Worm (Caenorhabditis elegans): ENCODE measurements around the gene let-756.

let-756 gene

DNA sequence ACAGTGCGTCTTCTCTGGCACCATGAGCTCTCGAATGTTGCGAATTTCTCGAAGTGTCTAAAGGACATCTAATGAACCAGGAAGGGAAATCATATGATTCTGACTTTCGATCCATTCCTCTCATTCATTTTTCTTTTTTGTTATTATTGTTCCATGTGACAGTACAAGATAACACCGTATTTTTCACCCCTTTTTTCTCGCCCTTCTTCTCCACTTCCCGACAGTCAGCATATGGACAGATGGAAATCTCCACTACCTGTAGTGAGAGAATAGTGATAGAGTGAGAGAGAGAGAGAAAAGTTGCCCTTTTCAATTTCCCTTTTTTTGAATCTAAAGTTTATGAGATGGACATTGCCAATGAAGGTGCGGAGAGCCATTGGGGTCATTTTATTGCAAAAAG is 46.1 kb upstream of the let-756 start:
- no peak for TF ChIP-seq unc-39 (tag; optimal IDR thresholded peaks at IDR 0.05)
- no peak for TF ChIP-seq mab-5 (tag; optimal IDR thresholded peaks at IDR 0.05)
- TF ChIP-seq ces-1 (GFP tag; optimal IDR thresholded peaks at IDR 0.05): no peak
- TF ChIP-seq lin-32 (GFP tag; optimal IDR thresholded peaks at IDR 0.05): no peak

DNA sequence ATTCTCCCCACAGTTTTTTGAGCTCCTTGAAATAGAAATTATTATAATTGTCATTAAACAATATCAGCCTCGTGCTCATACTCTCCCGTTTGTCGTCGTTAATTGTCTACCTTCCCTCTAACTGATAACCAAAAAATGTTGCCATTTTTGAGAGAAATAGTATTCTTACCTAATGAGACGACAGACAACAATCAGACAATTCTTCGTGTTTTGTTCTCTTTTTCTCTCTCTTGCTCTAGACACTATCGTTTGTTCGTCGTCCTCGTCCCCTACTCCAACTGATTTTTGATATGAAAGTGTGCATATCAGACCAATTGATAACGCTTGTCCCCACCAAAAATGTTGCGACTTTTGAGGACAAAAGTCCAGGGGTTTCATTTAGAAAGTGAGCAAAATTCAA is 45.4 kb upstream of the let-756 start:
- TF ChIP-seq mab-5 (tag; optimal IDR thresholded peaks at IDR 0.05) (no peak), bed-3 (GFP tag; optimal IDR thresholded peaks at IDR 0.05) (no peak), unc-62 (GFP tag; optimal IDR thresholded peaks at IDR 0.05) (no peak), cnd-1 (tag; optimal IDR thresholded peaks at IDR 0.05) (no peak), elt-1 (tag; optimal IDR thresholded peaks at IDR 0.05; ENCODE audit: borderline replicate concordance, insufficient read depth) (no peak), ces-1 (GFP tag; optimal IDR thresholded peaks at IDR 0.05) (no peak), lsy-2 (tag; optimal IDR thresholded peaks at IDR 0.05) (no peak), snpc-4 (tag; optimal IDR thresholded peaks at IDR 0.05) (no peak), M03D4.4 (tag; optimal IDR thresholded peaks at IDR 0.05) (no peak), lin-13 (tag; optimal IDR thresholded peaks at IDR 0.05) (no peak), flh-1 (GFP tag; optimal IDR thresholded peaks at IDR 0.05) (no peak)

DNA sequence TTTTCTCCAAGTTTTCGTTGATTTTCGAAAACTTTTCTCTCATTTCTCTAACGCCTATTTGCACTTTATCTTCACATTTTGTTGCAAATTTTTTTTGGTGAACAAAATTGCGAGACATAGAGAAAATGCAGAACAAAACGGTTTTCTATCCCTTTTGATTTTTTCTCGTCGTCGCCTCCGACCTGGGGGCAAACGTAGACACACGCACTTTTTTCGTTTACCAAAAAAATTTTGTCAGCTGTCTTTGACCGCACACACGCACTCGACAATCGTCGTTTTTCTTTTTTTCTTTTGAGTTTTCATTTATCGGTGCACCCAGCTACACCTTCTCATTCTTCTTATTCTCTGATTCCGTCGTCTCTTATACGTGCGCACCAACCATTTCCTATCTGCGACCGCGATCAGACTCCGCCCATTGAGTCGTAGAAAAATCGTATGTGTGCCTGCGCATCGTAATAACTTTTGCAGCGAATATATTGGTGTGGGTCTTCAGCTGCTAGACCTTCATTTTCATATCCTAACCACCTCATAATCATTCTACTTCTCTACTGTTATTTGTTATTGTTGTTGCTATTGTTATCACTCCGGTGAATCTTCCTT is 44.5 kb upstream of the let-756 start:
- TF ChIP-seq elt-3 (tag; optimal IDR thresholded peaks at IDR 0.05) (no peak), elt-1 (tag; optimal IDR thresholded peaks at IDR 0.05; ENCODE audit: borderline replicate concordance, insufficient read depth) (peak; percentile 30)

DNA sequence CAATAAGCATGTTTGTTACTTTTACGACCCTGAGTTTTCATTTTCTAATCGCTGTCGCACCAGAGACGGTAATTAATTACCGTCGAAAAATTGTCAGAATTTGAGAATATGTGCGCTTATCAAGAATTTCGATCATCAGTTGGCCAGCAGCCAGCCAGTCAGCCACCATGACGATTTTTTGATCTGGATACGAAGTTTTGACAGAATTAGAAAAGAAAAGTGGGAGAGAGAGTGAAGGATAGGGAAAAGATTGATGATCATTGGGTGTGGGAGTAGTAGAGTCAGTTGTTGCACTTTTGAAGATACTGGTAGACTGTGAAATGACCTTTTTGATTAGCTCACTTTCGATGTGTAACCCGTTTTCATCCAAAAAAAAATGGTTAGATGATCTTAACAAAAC is 42.5 kb upstream of the let-756 start:
- no peak for TF ChIP-seq tbx-8 (GFP tag; optimal IDR thresholded peaks at IDR 0.05)
- no peak for TF ChIP-seq mep-1 (tag; optimal IDR thresholded peaks at IDR 0.05)
- TF ChIP-seq unc-62 (GFP tag; optimal IDR thresholded peaks at IDR 0.05): peak; percentile 24
- no peak for TF ChIP-seq nhr-12 (tag; optimal IDR thresholded peaks at IDR 0.05)
- TF ChIP-seq ceh-43 (GFP tag; optimal IDR thresholded peaks at IDR 0.05): no peak
- peak; percentile 41 for TF ChIP-seq hlh-1 (tag; optimal IDR thresholded peaks at IDR 0.05)
- no peak for TF ChIP-seq mab-5 (tag; optimal IDR thresholded peaks at IDR 0.05)
- no peak for TF ChIP-seq cnd-1 (tag; optimal IDR thresholded peaks at IDR 0.05)
- TF ChIP-seq elt-3 (tag; optimal IDR thresholded peaks at IDR 0.05): no peak
- TF ChIP-seq ceh-83 (GFP tag; optimal IDR thresholded peaks at IDR 0.05): no peak
- no peak for TF ChIP-seq unc-39 (tag; optimal IDR thresholded peaks at IDR 0.05)
- no peak for TF ChIP-seq elt-1 (tag; optimal IDR thresholded peaks at IDR 0.05; ENCODE audit: borderline replicate concordance, insufficient read depth)
- TF ChIP-seq ham-2 (GFP tag; optimal IDR thresholded peaks at IDR 0.05): no peak

DNA sequence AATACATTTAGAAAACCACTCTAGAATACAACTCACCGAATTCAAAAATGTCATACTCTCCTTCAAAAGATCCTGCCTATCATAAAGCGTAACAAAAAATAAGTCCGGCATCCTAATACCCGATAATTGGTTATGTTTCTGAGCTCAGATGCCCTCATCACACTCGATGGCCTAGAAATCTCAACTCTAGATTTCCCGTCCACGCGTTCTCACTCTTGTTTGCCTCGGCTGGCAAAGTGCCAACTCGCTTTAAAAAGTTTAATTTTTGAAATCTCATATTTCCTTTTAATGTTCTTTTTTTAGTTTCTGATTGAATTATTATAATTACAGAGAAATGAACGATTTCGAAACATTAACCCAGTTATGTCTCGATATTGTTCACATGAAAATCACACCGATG is 39.2 kb upstream of the let-756 start, which contains the start of the genes C56G2.15 and thoc-2:
Gene C56G2.15 (minus strand): TSS at position 188 of the 400 bp plus-strand sequence.
Gene thoc-2 (plus strand): TSS at position 331 of the 400 bp plus-strand sequence.
- no peak for TF ChIP-seq sptf-1 (tag; optimal IDR thresholded peaks at IDR 0.05)
- no peak for TF ChIP-seq drap-1 (GFP tag; optimal IDR thresholded peaks at IDR 0.05)
- TF ChIP-seq ceh-43 (GFP tag; optimal IDR thresholded peaks at IDR 0.05): no peak
- TF ChIP-seq ceh-83 (GFP tag; optimal IDR thresholded peaks at IDR 0.05): no peak
- TF ChIP-seq ham-2 (GFP tag; optimal IDR thresholded peaks at IDR 0.05): no peak
- TF ChIP-seq elt-1 (tag; optimal IDR thresholded peaks at IDR 0.05; ENCODE audit: borderline replicate concordance, insufficient read depth): no peak
- TF ChIP-seq mab-5 (tag; optimal IDR thresholded peaks at IDR 0.05): no peak
- no peak for TF ChIP-seq M03D4.4 (tag; optimal IDR thresholded peaks at IDR 0.05)
- no peak for TF ChIP-seq tbx-8 (GFP tag; optimal IDR thresholded peaks at IDR 0.05)
- no peak for TF ChIP-seq pha-4 (tag; optimal IDR thresholded peaks at IDR 0.05)
- no peak for TF ChIP-seq lin-13 (tag; optimal IDR thresholded peaks at IDR 0.05)
- TF ChIP-seq unc-39 (tag; optimal IDR thresholded peaks at IDR 0.05): no peak
- TF ChIP-seq lsy-2 (tag; optimal IDR thresholded peaks at IDR 0.05): no peak

DNA sequence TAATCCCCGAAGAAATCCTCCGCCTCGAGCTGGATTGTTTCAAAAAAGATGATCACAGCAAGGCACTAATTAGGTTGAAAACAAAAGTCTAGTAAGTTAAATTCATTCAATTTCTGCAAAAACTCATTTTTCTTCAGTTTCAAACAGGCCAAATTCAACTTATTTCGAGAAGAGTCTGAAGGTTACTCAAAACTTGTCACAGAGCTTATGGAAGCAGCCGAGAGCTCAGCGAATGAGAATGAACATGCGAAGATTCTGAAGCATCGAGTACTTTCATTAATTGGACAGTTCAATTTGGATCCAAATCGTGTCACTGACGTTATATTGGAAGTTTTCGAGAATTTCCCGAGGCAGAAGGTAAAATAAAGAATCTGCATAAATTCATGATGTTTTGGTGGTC is 38.4 kb upstream of the let-756 start:
- TF ChIP-seq elt-1 (tag; optimal IDR thresholded peaks at IDR 0.05; ENCODE audit: borderline replicate concordance, insufficient read depth): no peak
- TF ChIP-seq nhr-28 (tag; optimal IDR thresholded peaks at IDR 0.05): no peak
- TF ChIP-seq nhr-76 (tag; optimal IDR thresholded peaks at IDR 0.05): no peak
- no peak for TF ChIP-seq ham-2 (GFP tag; optimal IDR thresholded peaks at IDR 0.05)
- TF ChIP-seq mls-2 (tag; optimal IDR thresholded peaks at IDR 0.05): no peak
- TF ChIP-seq sem-2 (GFP tag; optimal IDR thresholded peaks at IDR 0.05): no peak
- TF ChIP-seq ceh-39 (tag; optimal IDR thresholded peaks at IDR 0.05): no peak
- TF ChIP-seq drap-1 (GFP tag; optimal IDR thresholded peaks at IDR 0.05): no peak
- TF ChIP-seq nhr-12 (tag; optimal IDR thresholded peaks at IDR 0.05): no peak
- TF ChIP-seq lin-13 (tag; optimal IDR thresholded peaks at IDR 0.05): no peak
- no peak for TF ChIP-seq unc-62 (GFP tag; optimal IDR thresholded peaks at IDR 0.05)
